Fruit fly (Drosophila melanogaster) whole organism, embryonic: ENCODE results near the gene Rab8.

Source experiments
- BEAF-32 ChIP-seq: fragments of 200-800 bp; sonication (Bioruptor generic); optimal IDR thresholded peaks from 3 replicates; lab custom pipeline; 2017; ENCODE audit warnings: missing biosample characterization, missing genetic modification characterization, mild to moderate bottlenecking, moderate library complexity, missing genetic modification reagents
- BtbVII ChIP-seq: fragments of 200-800 bp; sonication (Bioruptor generic); optimal IDR thresholded peaks from 3 replicates; lab custom pipeline; 2017; ENCODE audit warnings: missing biosample characterization, mild to moderate bottlenecking, missing genetic modification characterization
- CG10147 ChIP-seq: fragments of 200-800 bp; sonication (Bioruptor generic); optimal IDR thresholded peaks from 2 replicates; lab custom pipeline; 2019; ENCODE audit warnings: missing biosample characterization, mild to moderate bottlenecking, missing genetic modification characterization, moderate library complexity
- CG10274 ChIP-seq: fragments of 200-800 bp; sonication (Bioruptor generic); optimal IDR thresholded peaks from 3 replicates; lab custom pipeline; 2017; ENCODE audit warnings: missing biosample characterization, mild to moderate bottlenecking, missing genetic modification characterization
- CG10462 ChIP-seq: fragments of 200-800 bp; sonication (Bioruptor generic); optimal IDR thresholded peaks from 2 replicates; lab custom pipeline; 2016; ENCODE audit warnings: missing biosample characterization, missing genetic modification characterization
- CG11398 ChIP-seq: fragments of 200-800 bp; sonication (Bioruptor generic); optimal IDR thresholded peaks from 2 replicates; lab custom pipeline; 2016; ENCODE audit warnings: missing biosample characterization, missing genetic modification characterization
- CG11456 ChIP-seq: fragments of 200-800 bp; sonication (Bioruptor generic); IDR thresholded peaks from 3 replicates; pipeline ENCODE4 v1.3.6; 2022; ENCODE audit warnings: missing biosample characterization, missing genetic modification characterization
- CG11696 ChIP-seq: fragments of 200-800 bp; sonication (Bioruptor generic); IDR thresholded peaks from 2 replicates; pipeline ENCODE4 v1.3.6; 2022; ENCODE audit warnings: missing biosample characterization, missing genetic modification characterization
- CG13123 ChIP-seq: fragments of 200-800 bp; sonication (Bioruptor generic); optimal IDR thresholded peaks from 2 replicates; lab custom pipeline; 2016; ENCODE audit warnings: missing biosample characterization, missing genetic modification characterization
- CG14014 ChIP-seq: fragments of 200-800 bp; sonication (Bioruptor generic); IDR thresholded peaks from 2 replicates; pipeline ENCODE4 v1.3.6; 2022; ENCODE audit warnings: missing biosample characterization, missing genetic modification characterization
- CG15269 ChIP-seq: fragments of 200-800 bp; sonication (Bioruptor generic); optimal IDR thresholded peaks from 2 replicates; lab custom pipeline; 2018; ENCODE audit warnings: missing biosample characterization, mild to moderate bottlenecking, missing genetic modification characterization, moderate library complexity
- CG1529 ChIP-seq: fragments of 200-800 bp; sonication (Bioruptor generic); optimal IDR thresholded peaks from 3 replicates; lab custom pipeline; 2018; ENCODE audit warnings: missing biosample characterization, missing genetic modification characterization
- CG15514 ChIP-seq: fragments of 200-800 bp; sonication (Bioruptor generic); optimal IDR thresholded peaks from 3 replicates; lab custom pipeline; 2017; ENCODE audit warnings: missing biosample characterization, missing genetic modification characterization, mild to moderate bottlenecking, moderate library complexity, missing genetic modification reagents
- CG17186 ChIP-seq: fragments of 200-800 bp; sonication (Bioruptor generic); optimal IDR thresholded peaks from 3 replicates; lab custom pipeline; 2017; ENCODE audit warnings: missing biosample characterization, missing genetic modification reagents, missing genetic modification characterization
- CG18619 ChIP-seq: fragments of 200-800 bp; sonication (Bioruptor generic); optimal IDR thresholded peaks from 3 replicates; lab custom pipeline; 2017; ENCODE audit warnings: missing biosample characterization, mild to moderate bottlenecking, missing genetic modification characterization
- CG3407 ChIP-seq: fragments of 200-800 bp; sonication (Bioruptor generic); optimal IDR thresholded peaks from 2 replicates; lab custom pipeline; 2018; ENCODE audit warnings: missing biosample characterization, mild to moderate bottlenecking, missing genetic modification characterization
- CG5245 ChIP-seq: fragments of 200-800 bp; sonication (Bioruptor generic); optimal IDR thresholded peaks from 3 replicates; lab custom pipeline; 2016; ENCODE audit warnings: missing biosample characterization, missing genetic modification characterization
- CG7357 ChIP-seq: fragments of 200-800 bp; sonication (Bioruptor generic); IDR thresholded peaks from 3 replicates; pipeline ENCODE4 v1.3.6; 2022; ENCODE audit warnings: missing biosample characterization, missing genetic modification characterization
- CG8281 ChIP-seq: fragments of 200-800 bp; sonication (Bioruptor generic); optimal IDR thresholded peaks from 2 replicates; lab custom pipeline; 2018; ENCODE audit warnings: missing biosample characterization, mild to moderate bottlenecking, missing genetic modification characterization, moderate library complexity
- CG9437 ChIP-seq: fragments of 200-800 bp; sonication (Bioruptor generic); optimal IDR thresholded peaks from 2 replicates; lab custom pipeline; 2018; ENCODE audit warnings: missing biosample characterization, mild to moderate bottlenecking, missing genetic modification characterization
- Ets65A ChIP-seq: fragments of 200-800 bp; sonication (Bioruptor generic); peaks from one replicate; lab custom pipeline; 2016; ENCODE audit warnings: missing biosample characterization, missing genetic modification characterization
- Fer2 ChIP-seq: fragments of 200-800 bp; sonication (Bioruptor generic); optimal IDR thresholded peaks from 2 replicates; lab custom pipeline; 2018; ENCODE audit warnings: missing biosample characterization, mild to moderate bottlenecking, missing genetic modification characterization, moderate library complexity
- Hmr ChIP-seq: fragments of 200-800 bp; sonication (Bioruptor generic); optimal IDR thresholded peaks from 3 replicates; lab custom pipeline; 2017; ENCODE audit warnings: mild to moderate bottlenecking, missing biosample characterization, missing genetic modification reagents, missing genetic modification characterization
- Hr39 ChIP-seq: fragments of >200 bp; optimal IDR thresholded peaks from 2 replicates; lab custom pipeline; 2017
- Lhr ChIP-seq: fragments of 200-800 bp; sonication (Bioruptor generic); optimal IDR thresholded peaks from 3 replicates; lab custom pipeline; 2017; ENCODE audit warnings: mild to moderate bottlenecking, missing biosample characterization, missing genetic modification reagents, missing genetic modification characterization
- Optix ChIP-seq: fragments of 200-800 bp; sonication (Bioruptor generic); IDR thresholded peaks from 3 replicates; pipeline ENCODE4 v1.3.6; 2022; ENCODE audit warnings: missing biosample characterization, missing genetic modification characterization
- Sin3A ChIP-seq: fragments of >200 bp; optimal IDR thresholded peaks from 2 replicates; lab custom pipeline; 2018
- Six4 ChIP-seq: fragments of 200-800 bp; sonication (Bioruptor generic); optimal IDR thresholded peaks from 2 replicates; lab custom pipeline; 2016; ENCODE audit warnings: missing biosample characterization, missing genetic modification characterization
- Sox100B ChIP-seq: fragments of 200-800 bp; sonication (Bioruptor generic); optimal IDR thresholded peaks from 3 replicates; lab custom pipeline; 2018; ENCODE audit warnings: missing biosample characterization, mild to moderate bottlenecking, missing genetic modification characterization
- Sox102F ChIP-seq: fragments of 200-800 bp; sonication (Bioruptor generic); optimal IDR thresholded peaks from 2 replicates; lab custom pipeline; 2018; ENCODE audit warnings: missing biosample characterization, mild to moderate bottlenecking, missing genetic modification characterization, moderate library complexity
- chinmo ChIP-seq: fragments of 200-800 bp; sonication (Bioruptor generic); IDR thresholded peaks from 4 replicates; pipeline ENCODE4 v1.3.6; 2022; ENCODE audit warnings: missing biosample characterization, missing genetic modification characterization; ENCODE audit not compliant: partially characterized antibody
- chm ChIP-seq: fragments of 200-800 bp; sonication (Bioruptor generic); IDR thresholded peaks from 2 replicates; pipeline ENCODE4 v1.3.6; 2022; ENCODE audit warnings: missing biosample characterization, missing genetic modification characterization
- corto ChIP-seq: fragments of 200-800 bp; sonication (Bioruptor generic); optimal IDR thresholded peaks from 2 replicates; lab custom pipeline; 2016; ENCODE audit warnings: missing biosample characterization, mild to moderate bottlenecking, missing genetic modification characterization, moderate library complexity
- da ChIP-seq: fragments of 200-800 bp; sonication (Bioruptor generic); optimal IDR thresholded peaks from 2 replicates; lab custom pipeline; 2016; ENCODE audit warnings: missing biosample characterization, missing genetic modification characterization
- dmrt11E ChIP-seq: fragments of 200-800 bp; sonication (Bioruptor generic); optimal IDR thresholded peaks from 3 replicates; lab custom pipeline; 2018; ENCODE audit warnings: missing biosample characterization, mild to moderate bottlenecking, missing genetic modification characterization, moderate library complexity
- dmrt99B ChIP-seq: fragments of 200-800 bp; sonication (Bioruptor generic); optimal IDR thresholded peaks from 2 replicates; lab custom pipeline; 2018; ENCODE audit warnings: missing biosample characterization, mild to moderate bottlenecking, missing genetic modification characterization, moderate library complexity
- ewg ChIP-seq: fragments of 200-800 bp; sonication (Bioruptor generic); optimal IDR thresholded peaks from 3 replicates; lab custom pipeline; 2017; ENCODE audit warnings: mild to moderate bottlenecking, missing biosample characterization, missing genetic modification reagents, missing genetic modification characterization
- hbn ChIP-seq: fragments of 200-800 bp; sonication (Bioruptor generic); IDR thresholded peaks from 2 replicates; pipeline ENCODE4 v1.3.6; 2022; ENCODE audit warnings: missing biosample characterization, missing genetic modification characterization; ENCODE audit not compliant: partially characterized antibody
- hkb ChIP-seq, 2 experiments: fragments of 200-800 bp in 1 of 2; fragments of >200 bp in 1 of 2; sonication (Bioruptor generic) in 1 of 2; IDR thresholded peaks in 1 of 2; optimal IDR thresholded peaks in 1 of 2; 2 replicates each; pipeline versions ENCODE4 v1.3.6 to Lab custom; 2017 to 2022; ENCODE audit warnings: missing biosample characterization in 1 of 2, missing genetic modification characterization in 1 of 2
- ken ChIP-seq: fragments of 200-800 bp; sonication (Bioruptor generic); IDR thresholded peaks from 3 replicates; pipeline ENCODE4 v1.3.6; 2022; ENCODE audit warnings: missing biosample characterization, missing genetic modification characterization
- lov ChIP-seq, 2 experiments: fragments of 200-800 bp in 1 of 2; fragments of >200 bp in 1 of 2; sonication (Bioruptor generic) in 1 of 2; IDR thresholded peaks in 1 of 2; optimal IDR thresholded peaks in 1 of 2; 2 replicates in 1 of 2; 3 replicates in 1 of 2; pipeline versions ENCODE4 v1.3.6 to Lab custom; 2017 to 2022; ENCODE audit warnings: missing biosample characterization in 1 of 2, missing genetic modification characterization in 1 of 2
- mirr ChIP-seq: fragments of 200-800 bp; sonication (Bioruptor generic); optimal IDR thresholded peaks from 3 replicates; lab custom pipeline; 2018; ENCODE audit warnings: missing biosample characterization, mild to moderate bottlenecking, missing genetic modification characterization
- onecut ChIP-seq: fragments of 200-800 bp; sonication (Bioruptor generic); IDR thresholded peaks from 2 replicates; pipeline ENCODE4 v1.3.6; 2022; ENCODE audit warnings: missing biosample characterization, missing genetic modification characterization
- pan ChIP-seq, 4 experiments: fragments of >200 bp in 3 of 4; fragments of 200-800 bp in 1 of 4; sonication (Bioruptor generic) in 1 of 4; optimal IDR thresholded peaks in 3 of 4; IDR thresholded peaks in 1 of 4; 2 replicates each; pipeline versions ENCODE4 v1.3.6 to Lab custom; 2017 to 2022; ENCODE audit warnings: missing biosample characterization in 2 of 4, missing genetic modification characterization in 2 of 4, mixed read lengths in 1 of 4
- sens-2 ChIP-seq: fragments of 200-800 bp; sonication (Bioruptor generic); IDR thresholded peaks from 2 replicates; pipeline ENCODE4 v1.3.6; 2022; ENCODE audit warnings: missing biosample characterization, missing genetic modification characterization
- seq ChIP-seq: fragments of 200-800 bp; sonication (Bioruptor generic); IDR thresholded peaks from 2 replicates; pipeline ENCODE4 v1.3.6; 2022; ENCODE audit warnings: missing biosample characterization, missing genetic modification characterization
- zfh2 ChIP-seq: fragments of 200-800 bp; sonication (Bioruptor generic); optimal IDR thresholded peaks from 2 replicates; lab custom pipeline; 2016; ENCODE audit warnings: missing biosample characterization, missing genetic modification characterization

Rab8 gene

DNA sequence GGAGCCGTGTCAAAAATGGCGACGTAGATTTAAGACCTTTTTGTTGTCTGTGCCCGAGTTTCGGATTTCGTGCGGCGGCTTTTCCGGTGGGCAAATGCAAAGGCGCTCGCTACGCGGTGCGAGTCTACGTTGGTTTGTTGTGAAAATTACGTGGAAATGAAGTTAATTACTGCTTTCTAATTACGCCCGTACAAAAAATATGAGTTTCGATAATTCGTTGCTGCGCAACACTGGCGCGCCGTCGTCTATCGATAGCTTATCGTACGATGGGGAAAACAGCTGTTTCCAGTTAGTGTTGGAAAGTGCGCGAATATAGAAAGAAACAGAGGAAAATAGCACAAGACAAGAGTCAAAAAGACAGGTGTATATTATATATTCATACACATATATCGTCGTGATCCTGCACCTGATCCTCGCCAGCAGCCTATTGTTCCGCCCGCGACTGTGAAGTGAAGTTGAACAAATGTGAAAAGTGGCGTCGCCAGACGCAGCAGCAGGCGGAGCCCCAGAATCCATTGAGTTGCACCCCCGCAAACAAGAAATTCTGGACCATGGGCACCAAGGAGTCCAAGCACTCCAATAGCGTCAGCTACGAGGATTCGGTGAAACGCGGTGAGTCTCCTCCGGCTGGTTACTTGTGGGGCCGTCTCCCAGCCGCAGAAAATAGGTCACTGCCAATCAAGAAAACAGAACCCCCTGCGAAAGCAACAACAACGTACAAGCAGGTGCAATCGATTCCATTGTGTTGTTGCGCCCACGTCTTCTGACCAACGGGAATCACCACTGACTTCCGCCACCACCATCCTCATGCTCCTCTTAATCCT lies at the start of gene Rab8, which contains the start of gene Usp32 (continued):
- TF ChIP-seq dmrt99B (tag; lab: Kevin White, UChicago) (no peak), sens-2 (no peak), BtbVII (GFP tag; lab: Kevin White, UChicago) (peak; percentile 39), corto (GFP tag; lab: Kevin White, UChicago) (peak; percentile 1), CG14014 (peak; percentile 47; the same call in 1 of the 2 replicates), hkb (optimal IDR thresholded peaks at IDR 0.05; lab: Kevin White, UChicago) (no peak), hkb (GFP tag; IDR thresholded peaks at IDR 0.05; lab: Robert Waterston, UW) (no peak), Sox100B (GFP tag; lab: Kevin White, UChicago) (no peak), CG8281 (tag; lab: Kevin White, UChicago) (no peak), CG10147 (GFP tag; lab: Kevin White, UChicago) (peak; percentile 48), dmrt11E (tag; lab: Kevin White, UChicago) (peak; percentile 32), Sox102F (GFP tag; lab: Kevin White, UChicago) (no peak), onecut (GFP tag; lab: Robert Waterston, UW) (peak; percentile 65), BEAF-32 (GFP tag; lab: Kevin White, UChicago) (peak; percentile 94), Hmr (GFP tag; lab: Kevin White, UChicago) (peak; percentile 78), mirr (GFP tag; lab: Kevin White, UChicago) (peak; percentile 49), Sin3A (lab: Kevin White, UChicago) (peak; percentile 83), Optix (GFP tag; lab: Robert Waterston, UW) (0 out of 3 replicates have a peak, but pooled peaks have one; percentile 43), zfh2 (GFP tag; lab: Kevin White, UChicago) (peak; percentile 76), CG15269 (tag; lab: Kevin White, UChicago) (no peak), CG17186 (GFP tag; lab: Kevin White, UChicago) (peak; percentile 70), ken (GFP tag; lab: Robert Waterston, UW) (peak; percentile 66; the same call in 2 of the 3 replicates), CG10462 (GFP tag; lab: Kevin White, UChicago) (no peak), seq (no peak), CG11456 (GFP tag; lab: Robert Waterston, UW) (peak; percentile 78), ewg (GFP tag; lab: Kevin White, UChicago) (no peak), Lhr (GFP tag; lab: Kevin White, UChicago) (peak; percentile 46), CG7357 (GFP tag; lab: Robert Waterston, UW) (0 out of 3 replicates have a peak, but pooled peaks have one; percentile 33), lov (optimal IDR thresholded peaks at IDR 0.05; lab: Kevin White, UChicago) (no peak), lov (GFP tag; IDR thresholded peaks at IDR 0.05; lab: Robert Waterston, UW) (no peak), CG1529 (GFP tag; lab: Kevin White, UChicago) (no peak), Fer2 (tag; lab: Kevin White, UChicago) (no peak), CG11398 (peak; percentile 37), CG11696 (GFP tag; lab: Robert Waterston, UW) (no peak), CG13123 (GFP tag; lab: Kevin White, UChicago) (peak; percentile 11), chinmo (GFP tag; lab: Robert Waterston, UW) (peak; percentile 88), pan (optimal IDR thresholded peaks at IDR 0.05; lab: Kevin White, UChicago) (no peak), pan (GFP tag; optimal IDR thresholded peaks at IDR 0.05 in 1 of 2, IDR thresholded peaks at IDR 0.05 in 1 of 2) (peak in 1 of 2 experiments; percentile 47), da (GFP tag; lab: Kevin White, UChicago) (peak; percentile 65), Hr39 (no peak), CG3407 (GFP tag; lab: Kevin White, UChicago) (no peak), CG15514 (GFP tag; lab: Kevin White, UChicago) (peak; percentile 86), CG9437 (GFP tag; lab: Kevin White, UChicago) (peak; percentile 56), Ets65A (GFP tag; lab: Kevin White, UChicago) (peak; percentile 96), hbn (GFP tag; lab: Robert Waterston, UW) (peak; percentile 71), Six4 (GFP tag; lab: Kevin White, UChicago) (peak; percentile 34), chm (GFP tag; lab: Robert Waterston, UW) (peak; percentile 51), CG18619 (GFP tag; lab: Kevin White, UChicago) (peak; percentile 58), CG5245 (GFP tag; lab: Kevin White, UChicago) (peak; percentile 34), CG10274 (GFP tag; lab: Kevin White, UChicago) (no peak)
